Worm (Caenorhabditis elegans): ENCODE measurements around the gene anmt-2.

The anmt-2 gene

DNA sequence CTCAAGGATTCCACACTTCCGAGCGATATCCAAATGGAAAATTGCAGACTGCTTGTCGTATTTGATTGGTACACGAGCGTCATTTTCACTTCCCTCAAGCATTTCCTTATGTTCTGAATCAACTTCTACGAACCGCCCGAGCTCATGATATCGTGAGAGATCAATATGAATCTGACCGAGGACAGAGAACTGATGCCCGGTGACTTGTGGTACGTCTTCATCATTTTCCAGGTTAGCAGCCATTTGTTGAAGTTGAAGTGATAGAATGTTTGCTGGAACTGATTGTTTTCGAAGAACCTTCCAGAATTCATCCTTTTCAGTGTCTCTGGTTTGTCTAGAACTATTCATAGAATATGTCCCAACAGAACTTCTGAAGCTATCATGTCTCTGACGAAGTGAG lies 9.1 kb upstream of the anmt-2 start:
- TF ChIP-seq mep-1 (tag; optimal IDR thresholded peaks at IDR 0.05) (no peak), lsy-2 (tag; optimal IDR thresholded peaks at IDR 0.05) (no peak), bed-3 (GFP tag; optimal IDR thresholded peaks at IDR 0.05) (no peak)

DNA sequence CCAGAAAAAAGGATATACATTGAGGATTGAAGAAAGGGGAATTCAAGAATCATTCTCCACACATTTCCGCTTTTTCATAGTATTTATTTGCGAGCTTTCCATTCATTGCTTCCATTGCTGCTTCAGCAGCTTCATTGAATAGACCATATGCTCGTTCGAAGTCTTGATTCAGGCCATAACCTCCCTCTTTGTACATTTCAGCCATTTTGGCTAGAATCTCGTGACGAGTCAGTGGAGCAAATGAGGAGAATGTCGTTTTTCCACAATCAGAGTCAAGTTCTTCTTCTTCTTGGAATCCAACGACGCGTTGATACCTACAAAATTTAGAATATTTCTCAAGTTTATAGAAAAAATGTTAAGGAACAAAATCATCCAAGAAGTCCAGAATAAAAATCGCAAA lies 7.7 kb upstream of the anmt-2 start:
- TF ChIP-seq ztf-11 (tag; optimal IDR thresholded peaks at IDR 0.05): no peak
- TF ChIP-seq ham-2 (GFP tag; optimal IDR thresholded peaks at IDR 0.05): no peak
- no peak for TF ChIP-seq lsy-2 (tag; optimal IDR thresholded peaks at IDR 0.05)
- TF ChIP-seq elt-1 (tag; optimal IDR thresholded peaks at IDR 0.05; ENCODE audit: borderline replicate concordance, insufficient read depth): no peak
- TF ChIP-seq mls-2 (tag; optimal IDR thresholded peaks at IDR 0.05): no peak
- TF ChIP-seq zip-8 (tag; optimal IDR thresholded peaks at IDR 0.05): no peak
- TF ChIP-seq nhr-237 (tag; optimal IDR thresholded peaks at IDR 0.05): no peak
- TF ChIP-seq lin-13 (tag; optimal IDR thresholded peaks at IDR 0.05): no peak
- TF ChIP-seq blmp-1 (tag; optimal IDR thresholded peaks at IDR 0.05): no peak

DNA sequence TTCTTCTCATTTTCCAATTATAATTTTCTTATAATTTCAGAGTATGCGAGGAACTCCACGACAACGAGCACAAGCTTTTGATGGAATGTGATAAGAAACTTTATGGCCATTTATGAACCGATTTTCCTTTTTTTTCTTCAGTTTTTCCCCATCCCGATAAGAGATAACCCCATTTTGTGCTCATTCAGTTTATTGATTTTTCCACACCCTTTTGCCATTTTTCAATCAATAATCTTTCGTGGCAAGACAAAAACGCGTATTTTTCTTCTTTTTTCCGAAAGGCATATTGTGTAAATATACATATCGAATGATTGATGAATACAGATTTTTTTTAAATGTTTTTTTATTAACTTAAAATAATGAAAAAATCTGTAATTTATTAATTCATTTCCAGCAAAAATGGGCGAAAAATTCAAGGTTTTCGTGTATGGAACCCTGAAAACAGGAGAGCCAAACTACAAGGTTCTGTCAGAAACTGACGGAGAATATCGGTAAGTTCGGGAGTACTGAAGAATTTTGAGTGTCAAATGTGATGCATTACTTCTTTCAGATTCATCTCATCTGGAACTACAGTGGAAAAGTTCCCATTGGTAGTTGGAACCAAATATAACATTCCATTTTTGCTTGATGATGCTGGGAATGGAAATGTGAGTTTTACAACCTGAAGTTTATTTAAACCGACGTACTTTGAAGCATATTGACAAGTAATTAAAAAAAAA lies 6.9 kb upstream of the anmt-2 start, which contains the start of gene F42A10.9:
Gene F42A10.9, plus strand, starts transcription at position 321 of the 719 bp plus-strand sequence.
- TF ChIP-seq ces-1 (GFP tag; optimal IDR thresholded peaks at IDR 0.05) (no peak), ceh-83 (GFP tag; optimal IDR thresholded peaks at IDR 0.05) (no peak), unc-62 (GFP tag; optimal IDR thresholded peaks at IDR 0.05) (no peak), drap-1 (GFP tag; optimal IDR thresholded peaks at IDR 0.05) (no peak)

DNA sequence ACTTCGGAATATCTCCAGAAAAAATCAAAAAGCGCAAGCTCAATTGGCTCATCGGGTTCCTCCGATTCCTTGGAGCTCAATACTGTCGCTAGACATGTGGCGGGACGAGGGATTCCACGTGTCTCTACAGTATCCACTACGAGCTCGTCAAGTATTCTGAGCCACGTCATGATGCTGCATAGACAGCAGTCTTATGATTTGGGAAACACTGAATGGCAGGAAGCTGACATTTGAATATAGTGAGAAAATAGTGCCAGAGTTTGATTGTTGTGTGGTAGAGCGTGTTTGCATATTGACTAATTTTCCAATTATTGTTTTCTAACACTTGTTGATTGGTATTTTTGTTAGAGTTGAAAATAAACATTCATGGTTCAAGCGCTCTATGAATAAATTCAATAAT lies 5.8 kb upstream of the anmt-2 start:
- TF ChIP-seq elt-1 (tag; optimal IDR thresholded peaks at IDR 0.05; ENCODE audit: borderline replicate concordance, insufficient read depth) (no peak), ceh-39 (tag; optimal IDR thresholded peaks at IDR 0.05) (no peak)

- TF ChIP-seq mep-1 (tag; optimal IDR thresholded peaks at IDR 0.05) (peak; percentile 71), pha-4 (tag; optimal IDR thresholded peaks at IDR 0.05) (peak; percentile 19), nhr-12 (tag; optimal IDR thresholded peaks at IDR 0.05) (no peak), zip-8 (tag; optimal IDR thresholded peaks at IDR 0.05) (no peak), lin-13 (tag; optimal IDR thresholded peaks at IDR 0.05) (no peak), hlh-1 (tag; optimal IDR thresholded peaks at IDR 0.05) (peak; percentile 89), tbx-8 (GFP tag; optimal IDR thresholded peaks at IDR 0.05) (peak; percentile 73), mls-2 (tag; optimal IDR thresholded peaks at IDR 0.05) (peak; percentile 93), ztf-11 (tag; optimal IDR thresholded peaks at IDR 0.05) (no peak), M03D4.4 (tag; optimal IDR thresholded peaks at IDR 0.05) (peak; percentile 91), drap-1 (GFP tag; optimal IDR thresholded peaks at IDR 0.05) (peak; percentile 90), elt-3 (tag; optimal IDR thresholded peaks at IDR 0.05) (no peak), unc-39 (tag; optimal IDR thresholded peaks at IDR 0.05) (peak; percentile 35), unc-120 (tag; optimal IDR thresholded peaks at IDR 0.05; ENCODE audit: poor library complexity, severe bottlenecking) (peak; percentile 77), ceh-83 (GFP tag; optimal IDR thresholded peaks at IDR 0.05) (peak; percentile 87), snpc-4 (tag; optimal IDR thresholded peaks at IDR 0.05) (no peak), blmp-1 (tag; optimal IDR thresholded peaks at IDR 0.05) (no peak), ceh-43 (GFP tag; optimal IDR thresholded peaks at IDR 0.05) (peak; percentile 86), lin-32 (GFP tag; optimal IDR thresholded peaks at IDR 0.05) (peak; percentile 71), ham-2 (GFP tag; optimal IDR thresholded peaks at IDR 0.05) (peak; percentile 71), flh-1 (GFP tag; optimal IDR thresholded peaks at IDR 0.05) (peak; percentile 66), cnd-1 (tag; optimal IDR thresholded peaks at IDR 0.05) (peak; percentile 89), nhr-2 (tag; optimal IDR thresholded peaks at IDR 0.05) (no peak), elt-1 (tag; optimal IDR thresholded peaks at IDR 0.05; ENCODE audit: borderline replicate concordance, insufficient read depth) (no peak), bed-3 (GFP tag; optimal IDR thresholded peaks at IDR 0.05) (peak; percentile 70), ces-1 (GFP tag; optimal IDR thresholded peaks at IDR 0.05) (peak; percentile 62), lsy-2 (tag; optimal IDR thresholded peaks at IDR 0.05) (peak; percentile 35), unc-62 (GFP tag; optimal IDR thresholded peaks at IDR 0.05) (peak; percentile 47), sem-2 (GFP tag; optimal IDR thresholded peaks at IDR 0.05) (peak; percentile 86), nhr-237 (tag; optimal IDR thresholded peaks at IDR 0.05) (no peak), sptf-1 (tag; optimal IDR thresholded peaks at IDR 0.05) (peak; percentile 92), mab-5 (tag; optimal IDR thresholded peaks at IDR 0.05) (no peak)
Measured at ce11 chrIII:6158642-6159475, 1.3 kb upstream of the anmt-2 start, which contains the start of gene nfm-1. nfm-1 (plus strand) TSS chrIII:6159453.
